Fruit fly (Drosophila melanogaster) whole organism, prepupa: ENCODE measurements around the gene CG1896.
A peak's percentile ranks its signal among the peaks of the same experiment; 100 is the strongest.

ENCODE experiments used
- CG11762 ChIP-seq: fragments of 200-800 bp; sonication (Bioruptor generic); optimal IDR thresholded peaks from 3 replicates; lab custom pipeline; 2016; ENCODE audit warnings: missing biosample characterization, missing genetic modification characterization; ENCODE audit not compliant: insufficient read depth
- CG15336 ChIP-seq: fragments of 200-800 bp; sonication (Bioruptor generic); IDR thresholded peaks from 2 replicates; pipeline ENCODE4 v1.3.6; 2022; ENCODE audit warnings: missing biosample characterization, missing genetic modification characterization
- CG1621 ChIP-seq: fragments of 200-800 bp; sonication (Bioruptor generic); optimal IDR thresholded peaks from 3 replicates; lab custom pipeline; 2018; ENCODE audit warnings: missing biosample characterization, mild to moderate bottlenecking, missing genetic modification characterization
- CG32006 ChIP-seq: fragments of 200-800 bp; sonication (Bioruptor generic); optimal IDR thresholded peaks from 3 replicates; lab custom pipeline; 2017; ENCODE audit warnings: missing biosample characterization, mild to moderate bottlenecking, missing genetic modification characterization
- CG3919 ChIP-seq: fragments of 200-800 bp; sonication (Bioruptor generic); optimal IDR thresholded peaks from 3 replicates; lab custom pipeline; 2016; ENCODE audit warnings: missing biosample characterization, missing genetic modification characterization
- CG6163 ChIP-seq: fragments of 200-800 bp; sonication (Bioruptor generic); IDR thresholded peaks from 3 replicates; pipeline ENCODE4 v1.3.6; 2022; ENCODE audit warnings: missing biosample characterization, missing genetic modification characterization
- CG6276 ChIP-seq: fragments of 200-800 bp; sonication (Bioruptor generic); optimal IDR thresholded peaks from 2 replicates; lab custom pipeline; 2017; ENCODE audit warnings: missing biosample characterization, mild to moderate bottlenecking, missing genetic modification characterization
- CG8119 ChIP-seq: fragments of 200-800 bp; sonication (Bioruptor generic); IDR thresholded peaks from 3 replicates; pipeline ENCODE4 v1.3.6; 2022; ENCODE audit warnings: missing biosample characterization, missing genetic modification characterization
- CG9139 ChIP-seq: fragments of 200-800 bp; sonication (Bioruptor generic); optimal IDR thresholded peaks from 3 replicates; lab custom pipeline; 2017; ENCODE audit warnings: missing biosample characterization, mild to moderate bottlenecking, missing genetic modification characterization
- Eip75B ChIP-seq: fragments of 200-800 bp; sonication (Bioruptor generic); optimal IDR thresholded peaks from 3 replicates; lab custom pipeline; 2016; ENCODE audit warnings: missing biosample characterization, missing genetic modification characterization
- Eip78C ChIP-seq: fragments of 200-800 bp; sonication (Bioruptor generic); peaks from one replicate; lab custom pipeline; 2016; ENCODE audit warnings: missing biosample characterization, missing genetic modification characterization
- Eip93F ChIP-seq: fragments of 200-800 bp; sonication (Bioruptor generic); optimal IDR thresholded peaks from 2 replicates; lab custom pipeline; 2016; ENCODE audit warnings: missing biosample characterization, mild to moderate bottlenecking, missing genetic modification characterization
- Ets96B ChIP-seq: fragments of 200-800 bp; optimal IDR thresholded peaks from 2 replicates; lab custom pipeline; 2019; ENCODE audit warnings: missing biosample characterization, mild to moderate bottlenecking, missing genetic modification characterization, moderate library complexity
- Gug ChIP-seq: fragments of 200-800 bp; sonication (Bioruptor generic); IDR thresholded peaks from 2 replicates; pipeline ENCODE4 v1.3.6; 2022; ENCODE audit warnings: missing biosample characterization, missing genetic modification characterization
- Hr38 ChIP-seq: sonication (Bioruptor generic); optimal IDR thresholded peaks from 2 replicates; lab custom pipeline; 2016; ENCODE audit warnings: missing biosample characterization, missing genetic modification characterization
- Hr39 ChIP-seq: fragments of 200-800 bp; sonication (Bioruptor generic); optimal IDR thresholded peaks from 2 replicates; lab custom pipeline; 2016; ENCODE audit warnings: missing biosample characterization, missing genetic modification characterization
- Hr4 ChIP-seq: fragments of 200-800 bp; sonication (Bioruptor generic); optimal IDR thresholded peaks from 3 replicates; lab custom pipeline; 2016; ENCODE audit warnings: missing biosample characterization, missing genetic modification characterization
- Lpt ChIP-seq: fragments of 200-800 bp; sonication (Bioruptor generic); optimal IDR thresholded peaks from 3 replicates; lab custom pipeline; 2016; ENCODE audit warnings: missing biosample characterization, missing genetic modification characterization
- Smox ChIP-seq: fragments of 200-800 bp; sonication (Bioruptor generic); optimal IDR thresholded peaks from 3 replicates; lab custom pipeline; 2016; ENCODE audit warnings: missing biosample characterization, missing genetic modification characterization
- Sox102F ChIP-seq: fragments of 200-800 bp; sonication (Bioruptor generic); optimal IDR thresholded peaks from 2 replicates; lab custom pipeline; 2016; ENCODE audit warnings: missing biosample characterization, mild to moderate bottlenecking, missing genetic modification characterization
- Sox14 ChIP-seq: fragments of 200-800 bp; sonication (Bioruptor generic); optimal IDR thresholded peaks from 3 replicates; lab custom pipeline; 2016; ENCODE audit warnings: missing biosample characterization, missing genetic modification characterization
- Sox15 ChIP-seq: fragments of 200-800 bp; sonication (Bioruptor generic); optimal IDR thresholded peaks from 3 replicates; lab custom pipeline; 2016; ENCODE audit warnings: missing biosample characterization, missing genetic modification characterization
- achi ChIP-seq: fragments of 200-800 bp; sonication (Bioruptor generic); optimal IDR thresholded peaks from 3 replicates; lab custom pipeline; 2016; ENCODE audit warnings: missing biosample characterization, missing genetic modification characterization
- cyc ChIP-seq: fragments of 200-800 bp; sonication (Bioruptor generic); optimal IDR thresholded peaks from 3 replicates; lab custom pipeline; 2016; ENCODE audit warnings: missing biosample characterization, missing genetic modification characterization
- dac ChIP-seq: fragments of 200-800 bp; sonication (Bioruptor generic); optimal IDR thresholded peaks from 2 replicates; lab custom pipeline; 2017; ENCODE audit warnings: missing biosample characterization, mild to moderate bottlenecking, missing genetic modification characterization
- dsx ChIP-seq: fragments of 200-800 bp; optimal IDR thresholded peaks from 3 replicates; lab custom pipeline; 2019; ENCODE audit warnings: missing biosample characterization, mild to moderate bottlenecking, missing genetic modification characterization, moderate library complexity; ENCODE audit not compliant: poor library complexity, severe bottlenecking
- eg ChIP-seq: fragments of 200-800 bp; sonication (Bioruptor generic); IDR thresholded peaks from 3 replicates; pipeline ENCODE4 v1.3.6; 2022; ENCODE audit warnings: missing biosample characterization, missing genetic modification characterization
- fd85E ChIP-seq: fragments of 200-800 bp; sonication (Bioruptor generic); optimal IDR thresholded peaks from 3 replicates; lab custom pipeline; 2016; ENCODE audit warnings: missing biosample characterization, missing genetic modification characterization
- fkh ChIP-seq: fragments of 200-800 bp; sonication (Bioruptor generic); optimal IDR thresholded peaks from 3 replicates; lab custom pipeline; 2017; ENCODE audit warnings: missing biosample characterization, mild to moderate bottlenecking, missing genetic modification characterization, moderate library complexity
- lz ChIP-seq: fragments of 200-800 bp; sonication (Bioruptor generic); optimal IDR thresholded peaks from 3 replicates; lab custom pipeline; 2016; ENCODE audit warnings: missing biosample characterization, missing genetic modification characterization
- net ChIP-seq: fragments of 200-800 bp; sonication (Bioruptor generic); optimal IDR thresholded peaks from 3 replicates; lab custom pipeline; 2016; ENCODE audit warnings: missing biosample characterization, missing genetic modification characterization
- pdm3 ChIP-seq: fragments of 200-800 bp; sonication (Bioruptor generic); optimal IDR thresholded peaks from 3 replicates; lab custom pipeline; 2016; ENCODE audit warnings: missing biosample characterization, missing genetic modification characterization
- ss ChIP-seq, 2 experiments: fragments of 200-800 bp; sonication (Bioruptor generic); optimal IDR thresholded peaks; 2 replicates in 1 of 2; 3 replicates in 1 of 2; lab custom pipeline; 2017 to 2018; ENCODE audit warnings: mild to moderate bottlenecking in 2 of 2, missing biosample characterization in 2 of 2, missing genetic modification characterization in 2 of 2, moderate library complexity in 1 of 2
- svp ChIP-seq: fragments of 200-800 bp; sonication (Bioruptor generic); peaks from one replicate; lab custom pipeline; 2016; ENCODE audit warnings: missing biosample characterization, missing genetic modification characterization
- topi ChIP-seq: fragments of 200-800 bp; sonication (Bioruptor generic); optimal IDR thresholded peaks from 3 replicates; lab custom pipeline; 2016; ENCODE audit warnings: missing biosample characterization, missing genetic modification characterization
- vri ChIP-seq: fragments of 200-800 bp; sonication (Bioruptor generic); optimal IDR thresholded peaks from 3 replicates; lab custom pipeline; 2016; ENCODE audit warnings: missing biosample characterization, mild to moderate bottlenecking, missing genetic modification characterization

CG1896 gene

DNA sequence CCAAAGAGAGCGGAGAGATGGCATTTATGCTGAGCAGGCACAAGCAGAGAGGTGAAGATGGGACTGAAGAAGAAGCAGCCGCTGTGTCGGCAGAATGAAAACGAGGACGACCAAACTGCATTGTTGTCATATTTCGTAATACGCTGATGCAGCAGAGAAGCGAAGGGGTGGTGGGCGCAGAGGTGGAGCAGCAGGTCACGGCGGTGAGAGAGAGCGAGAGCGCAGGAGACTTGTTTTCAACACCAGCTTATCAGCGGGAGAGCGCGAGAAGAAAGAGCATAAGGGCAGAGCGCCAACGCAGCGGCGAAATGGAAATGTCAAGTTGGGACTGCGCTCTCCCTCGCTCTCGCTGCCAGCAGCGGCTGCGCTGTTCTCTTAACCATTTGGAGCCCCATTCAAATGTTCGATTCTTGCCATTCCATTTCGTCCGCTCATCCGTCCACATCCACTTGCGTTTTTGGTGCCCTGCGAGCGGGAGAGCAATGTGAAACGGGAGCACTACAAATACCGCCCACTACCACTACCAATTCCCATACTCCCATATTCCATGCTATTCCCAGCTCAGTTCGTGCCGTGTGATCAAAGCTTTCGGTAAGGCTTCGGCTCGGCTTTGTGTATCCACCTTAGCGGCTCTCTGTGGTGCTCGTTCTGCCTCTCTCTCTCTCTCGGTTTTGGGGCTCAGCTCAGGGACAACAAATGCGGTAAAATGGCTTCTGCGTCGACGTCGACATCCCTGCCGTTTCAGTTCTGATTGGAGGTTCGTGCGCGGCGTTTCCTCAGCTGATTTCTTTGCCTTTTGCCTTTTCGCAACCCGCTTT is 30.6 kb upstream of the CG1896 start, which contains the start of gene ttk (continued):
- peak; percentile 36 for TF ChIP-seq CG1621
- TF ChIP-seq CG6163 (GFP tag; lab: Robert Waterston, UW) = peak; percentile 49; the same call in 2 of the 3 replicates
- TF ChIP-seq Hr39 (GFP tag; lab: Kevin White, UChicago) = no peak
- no peak for TF ChIP-seq Hr4 (GFP tag; lab: Kevin White, UChicago)
- TF ChIP-seq CG6276 (GFP tag; lab: Kevin White, UChicago) = peak; percentile 21
- TF ChIP-seq pdm3 (GFP tag; lab: Kevin White, UChicago) = no peak
- no peak for TF ChIP-seq dac (GFP tag; lab: Kevin White, UChicago)
- TF ChIP-seq fd85E (GFP tag; lab: Kevin White, UChicago) = no peak
- TF ChIP-seq Ets96B (tag; lab: Kevin White, UChicago) = no peak
- no peak for TF ChIP-seq Sox15
- peak; percentile 100 for TF ChIP-seq vri (GFP tag; lab: Kevin White, UChicago)
- no peak for TF ChIP-seq Eip93F
- no peak for TF ChIP-seq cyc (GFP tag; lab: Kevin White, UChicago)
- TF ChIP-seq Gug (GFP tag; lab: Robert Waterston, UW) = no peak
- TF ChIP-seq, all 60 proteins: peak for 27

DNA sequence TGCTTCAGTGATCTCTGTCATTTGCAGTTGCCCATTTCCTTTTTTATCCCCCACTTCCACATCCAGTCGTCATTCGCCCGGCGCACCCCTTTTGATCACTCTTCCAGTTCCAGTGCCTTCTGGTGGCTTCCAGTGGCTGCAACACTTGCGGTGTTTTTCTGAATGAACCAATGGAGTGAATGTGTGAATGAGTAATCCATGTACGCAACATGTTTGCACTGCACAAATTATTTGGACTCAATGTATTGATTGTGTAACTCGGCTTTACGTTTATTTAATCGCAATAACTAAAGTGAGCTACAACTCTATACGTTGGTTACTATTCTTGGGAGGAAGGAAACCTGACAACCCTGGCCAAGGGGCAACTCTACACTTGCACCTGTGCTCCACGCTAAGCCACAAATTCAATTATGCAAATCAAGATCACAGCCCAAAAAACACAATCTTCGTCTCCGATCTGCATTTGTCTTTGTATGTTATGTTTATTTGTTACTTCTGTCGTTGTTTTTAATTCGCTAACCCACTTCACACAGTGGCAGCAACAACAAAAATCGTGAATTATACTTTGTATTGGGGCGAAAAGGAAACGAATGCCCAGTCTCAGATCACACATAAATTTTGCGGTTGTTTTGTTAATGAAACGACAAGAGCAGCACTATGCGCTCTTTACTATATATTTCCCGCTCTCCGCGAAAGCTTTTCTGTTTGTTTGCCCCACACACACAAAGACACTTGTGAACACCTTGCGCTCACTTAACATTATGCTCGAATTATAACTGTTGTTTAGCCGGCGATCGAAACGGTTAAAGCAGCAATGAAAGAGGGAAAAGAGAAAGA is 29.0 kb upstream of the CG1896 start:
- 0 out of 3 replicates have a peak, but pooled peaks have one; percentile 27 for TF ChIP-seq CG8119
- TF ChIP-seq CG32006 (GFP tag; lab: Kevin White, UChicago) = peak; percentile 23
- peak; percentile 28; the same call in 1 of the 3 replicates for TF ChIP-seq eg (GFP tag; lab: Robert Waterston, UW)
- TF ChIP-seq CG6163 (GFP tag; lab: Robert Waterston, UW) = 0 out of 3 replicates have a peak, but pooled peaks have one; percentile 20
- TF ChIP-seq dsx (GFP tag; lab: Kevin White, UChicago) = peak; percentile 23
- no peak for TF ChIP-seq CG3919 (GFP tag; lab: Kevin White, UChicago)
- peak; percentile 69 for TF ChIP-seq Eip78C (GFP tag; lab: Kevin White, UChicago)
- no peak for TF ChIP-seq CG9139 (GFP tag; lab: Kevin White, UChicago)
- TF ChIP-seq, all 60 proteins: peak for 6

DNA sequence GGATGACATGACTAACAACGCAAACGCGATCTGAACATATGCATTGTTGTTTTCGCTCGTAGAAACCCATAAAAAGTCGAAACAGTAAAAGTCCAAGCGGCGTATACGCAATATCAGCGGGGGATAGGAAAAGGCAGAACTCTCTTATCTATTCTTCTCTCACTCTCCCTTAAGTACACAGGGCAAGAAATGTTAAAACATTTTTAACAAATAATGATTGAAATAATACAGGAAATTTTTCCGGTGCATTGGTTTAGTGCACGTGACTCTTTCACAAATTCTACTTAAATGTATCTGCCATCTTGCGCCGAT is 28.4 kb upstream of the CG1896 start:
- TF ChIP-seq Lpt (GFP tag; lab: Kevin White, UChicago) (no peak), Eip78C (GFP tag; lab: Kevin White, UChicago) (peak; percentile 61), Smox (GFP tag; lab: Kevin White, UChicago) (peak; percentile 20), vri (GFP tag; lab: Kevin White, UChicago) (no peak), Eip75B (no peak), lz (GFP tag; lab: Kevin White, UChicago) (peak; percentile 2), svp (peak; percentile 77), CG6163 (GFP tag; lab: Robert Waterston, UW) (peak; percentile 12; the same call in 1 of the 3 replicates), ss (GFP tag; optimal IDR thresholded peaks at IDR 0.05; lab: Kevin White, UChicago) (no peak), CG8119 (no peak), topi (GFP tag; lab: Kevin White, UChicago) (peak; percentile 13), pdm3 (GFP tag; lab: Kevin White, UChicago) (peak; percentile 2), CG11762 (no peak), net (peak; percentile 36), cyc (GFP tag; lab: Kevin White, UChicago) (peak; percentile 15), Sox102F (GFP tag; lab: Kevin White, UChicago) (peak; percentile 14), CG15336 (GFP tag; lab: Robert Waterston, UW) (no peak), eg (GFP tag; lab: Robert Waterston, UW) (0 out of 3 replicates have a peak, but pooled peaks have one; percentile 27), achi (GFP tag; lab: Kevin White, UChicago) (peak; percentile 7), CG3919 (GFP tag; lab: Kevin White, UChicago) (no peak), Sox14 (GFP tag; lab: Kevin White, UChicago) (no peak), Hr38 (GFP tag; lab: Kevin White, UChicago) (no peak), fkh (GFP tag; lab: Kevin White, UChicago) (peak; percentile 70)
- TF ChIP-seq, all 60 proteins: peak for 13
